Fruit fly (Drosophila melanogaster) whole organism, pupa: Measurements from ENCODE around the gene CG7988.

ENCODE experiments used
- CG14655 ChIP-seq: fragments of 200-800 bp; sonication (Bioruptor generic); optimal IDR thresholded peaks from 3 replicates; lab custom pipeline; 2017; ENCODE audit warnings: mild to moderate bottlenecking, missing biosample characterization, missing genetic modification reagents, missing genetic modification characterization
- EcR ChIP-seq: fragments of 200-800 bp; sonication (Bioruptor generic); optimal IDR thresholded peaks from 3 replicates; lab custom pipeline; 2019; ENCODE audit warnings: missing biosample characterization, missing genetic modification characterization, mild to moderate bottlenecking, moderate library complexity, missing genetic modification reagents
- Pif1A ChIP-seq: fragments of 200-800 bp; sonication (Bioruptor generic); optimal IDR thresholded peaks from 3 replicates; lab custom pipeline; 2016; ENCODE audit warnings: missing biosample characterization, missing genetic modification characterization
- rn ChIP-seq: fragments of 200-800 bp; sonication (Bioruptor generic); IDR thresholded peaks from 2 replicates; pipeline ENCODE4 v1.3.6; 2022; ENCODE audit warnings: missing biosample characterization, missing genetic modification characterization

DNA sequence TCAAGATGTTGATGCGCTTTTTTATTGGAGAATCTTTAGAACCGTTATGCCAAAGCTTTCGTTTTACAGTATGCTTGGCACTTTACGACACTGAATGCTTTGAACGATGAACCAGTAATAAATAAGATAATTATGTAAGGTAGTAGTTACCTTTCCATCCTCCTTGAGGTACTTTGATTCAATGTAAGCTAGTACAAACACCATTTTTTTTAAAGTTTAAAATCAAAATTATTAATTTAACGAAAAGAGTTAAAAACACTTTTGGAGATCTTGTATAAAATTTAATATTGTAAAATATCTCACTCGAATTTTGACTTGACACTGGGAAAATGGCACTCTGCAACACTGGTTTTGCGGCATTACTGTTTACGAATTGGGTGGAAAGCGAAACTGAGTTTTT lies 34.9 kb upstream of the CG7988 start, which contains the start of the genes Arp5 and CG7208:
- no peak for TF ChIP-seq Pif1A (GFP tag; lab: Kevin White, UChicago)
- no peak for TF ChIP-seq EcR (GFP tag; lab: Kevin White, UChicago)
- no peak for TF ChIP-seq CG14655 (GFP tag; lab: Kevin White, UChicago)
- TF ChIP-seq rn = no peak; the same call in 1 of the 2 replicates
